Worm (Caenorhabditis elegans) whole organism, mixed stage, embryonic: ENCODE data around the gene ZK550.6.

ENCODE experiments used
- M03D4.4 ChIP-seq: sonication (generic microtip); optimal IDR thresholded peaks from 2 replicates; lab custom pipeline; 2017; ENCODE audit warnings: mild to moderate bottlenecking, missing genetic modification characterization, missing compliant biosample characterization
- bed-3 ChIP-seq: fragments of 200-800 bp; sonication (Bioruptor generic); optimal IDR thresholded peaks from 3 replicates; lab custom pipeline; 2018; ENCODE audit warnings: mild to moderate bottlenecking, missing genetic modification characterization, moderate library complexity, missing compliant biosample characterization
- blmp-1 ChIP-seq: fragments of 150-350 bp; optimal IDR thresholded peaks from 2 replicates; lab custom pipeline; 2014; ENCODE audit warnings: missing biosample characterization, missing genetic modification characterization
- ceh-39 ChIP-seq: fragments of 150-350 bp; optimal IDR thresholded peaks from 2 replicates; lab custom pipeline; 2014; ENCODE audit warnings: missing biosample characterization, missing genetic modification characterization
- ceh-83 ChIP-seq: fragments of 200-800 bp; sonication (Bioruptor generic); optimal IDR thresholded peaks from 2 replicates; lab custom pipeline; 2018; ENCODE audit warnings: mild to moderate bottlenecking, missing genetic modification characterization, missing compliant biosample characterization
- ces-1 ChIP-seq: fragments of 150-350 bp; optimal IDR thresholded peaks from 2 replicates; lab custom pipeline; 2014; ENCODE audit warnings: missing biosample characterization, missing genetic modification reagents, missing genetic modification characterization
- cnd-1 ChIP-seq: fragments of 200-800 bp; sonication (Bioruptor generic); optimal IDR thresholded peaks from 2 replicates; lab custom pipeline; 2018; ENCODE audit warnings: mild to moderate bottlenecking, missing genetic modification characterization, missing compliant biosample characterization
- drap-1 ChIP-seq: fragments of 200-800 bp; sonication (Bioruptor generic); optimal IDR thresholded peaks from 3 replicates; lab custom pipeline; 2018; ENCODE audit warnings: mild to moderate bottlenecking, missing genetic modification characterization, missing compliant biosample characterization
- elt-1 ChIP-seq: sonication (generic microtip); optimal IDR thresholded peaks from 2 replicates; lab custom pipeline; 2017; ENCODE audit warnings: missing genetic modification characterization, mild to moderate bottlenecking, missing compliant biosample characterization, antibody characterized with exemption, moderate library complexity, borderline replicate concordance; ENCODE audit not compliant: insufficient read depth
- flh-1 ChIP-seq: fragments of 200-800 bp; sonication (Bioruptor generic); optimal IDR thresholded peaks from 2 replicates; lab custom pipeline; 2018; ENCODE audit warnings: mild to moderate bottlenecking, missing genetic modification characterization, moderate library complexity, missing compliant biosample characterization
- ham-2 ChIP-seq: fragments of 200-800 bp; sonication (Bioruptor generic); optimal IDR thresholded peaks from 2 replicates; lab custom pipeline; 2018; ENCODE audit warnings: mild to moderate bottlenecking, missing genetic modification characterization, missing compliant biosample characterization
- hlh-1 ChIP-seq: fragments of 150-350 bp; optimal IDR thresholded peaks from 2 replicates; lab custom pipeline; 2014; ENCODE audit warnings: missing biosample characterization, missing genetic modification reagents, missing genetic modification characterization
- lin-13 ChIP-seq: fragments of 150-350 bp; optimal IDR thresholded peaks from 2 replicates; lab custom pipeline; 2014; ENCODE audit warnings: missing biosample characterization, missing genetic modification characterization
- lin-32 ChIP-seq: fragments of 200-800 bp; sonication (Bioruptor generic); optimal IDR thresholded peaks from 2 replicates; lab custom pipeline; 2018; ENCODE audit warnings: mild to moderate bottlenecking, missing genetic modification characterization, missing compliant biosample characterization
- lsy-2 ChIP-seq: fragments of 150-350 bp; optimal IDR thresholded peaks from 2 replicates; lab custom pipeline; 2014; ENCODE audit warnings: missing biosample characterization, missing genetic modification characterization
- mab-5 ChIP-seq: fragments of 150-350 bp; optimal IDR thresholded peaks from 2 replicates; lab custom pipeline; 2014; ENCODE audit warnings: missing biosample characterization, missing genetic modification characterization
- mls-2 ChIP-seq: sonication (generic microtip); optimal IDR thresholded peaks from 2 replicates; lab custom pipeline; 2016; ENCODE audit warnings: mild to moderate bottlenecking, missing genetic modification characterization, moderate library complexity, missing compliant biosample characterization
- nhr-12 ChIP-seq: fragments of 150-350 bp; optimal IDR thresholded peaks from 2 replicates; lab custom pipeline; 2014; ENCODE audit warnings: missing biosample characterization, missing genetic modification characterization
- nhr-2 ChIP-seq: fragments of 150-350 bp; optimal IDR thresholded peaks from 2 replicates; lab custom pipeline; 2014; ENCODE audit warnings: missing biosample characterization, missing genetic modification characterization
- nhr-237 ChIP-seq: fragments of 150-350 bp; optimal IDR thresholded peaks from 2 replicates; lab custom pipeline; 2014; ENCODE audit warnings: missing biosample characterization, missing genetic modification characterization
- nhr-28 ChIP-seq: fragments of 150-350 bp; optimal IDR thresholded peaks from 2 replicates; lab custom pipeline; 2014; ENCODE audit warnings: missing biosample characterization, missing genetic modification characterization
- nhr-76 ChIP-seq: sonication (generic microtip); optimal IDR thresholded peaks from 2 replicates; lab custom pipeline; 2017; ENCODE audit warnings: missing biosample characterization, missing genetic modification characterization
- pha-4 ChIP-seq: fragments of 150-350 bp; optimal IDR thresholded peaks from 2 replicates; lab custom pipeline; 2018; ENCODE audit warnings: missing biosample characterization, missing genetic modification reagents, missing genetic modification characterization
- sem-2 ChIP-seq: fragments of 200-800 bp; sonication (Bioruptor generic); optimal IDR thresholded peaks from 2 replicates; lab custom pipeline; 2018; ENCODE audit warnings: mild to moderate bottlenecking, missing genetic modification characterization, missing compliant biosample characterization
- snpc-4 ChIP-seq: fragments of 150-350 bp; optimal IDR thresholded peaks from 2 replicates; lab custom pipeline; 2014; ENCODE audit warnings: missing biosample characterization, missing genetic modification characterization
- sptf-1 ChIP-seq: sonication (generic microtip); optimal IDR thresholded peaks from 2 replicates; lab custom pipeline; 2017; ENCODE audit warnings: mild to moderate bottlenecking, missing genetic modification characterization, moderate library complexity, missing compliant biosample characterization
- tbx-8 ChIP-seq: fragments of 200-800 bp; sonication (Bioruptor generic); optimal IDR thresholded peaks from 2 replicates; lab custom pipeline; 2018; ENCODE audit warnings: mild to moderate bottlenecking, missing genetic modification characterization, moderate library complexity, missing compliant biosample characterization
- unc-39 ChIP-seq: fragments of 150-350 bp; optimal IDR thresholded peaks from 2 replicates; lab custom pipeline; 2014; ENCODE audit warnings: missing biosample characterization, missing genetic modification characterization
- unc-62 ChIP-seq: fragments of 150-350 bp; optimal IDR thresholded peaks from 2 replicates; lab custom pipeline; 2014; ENCODE audit warnings: missing biosample characterization, missing genetic modification reagents, missing genetic modification characterization
- zip-8 ChIP-seq: fragments of 150-350 bp; optimal IDR thresholded peaks from 2 replicates; lab custom pipeline; 2014; ENCODE audit warnings: missing biosample characterization, missing genetic modification characterization

ZK550.6 gene

DNA sequence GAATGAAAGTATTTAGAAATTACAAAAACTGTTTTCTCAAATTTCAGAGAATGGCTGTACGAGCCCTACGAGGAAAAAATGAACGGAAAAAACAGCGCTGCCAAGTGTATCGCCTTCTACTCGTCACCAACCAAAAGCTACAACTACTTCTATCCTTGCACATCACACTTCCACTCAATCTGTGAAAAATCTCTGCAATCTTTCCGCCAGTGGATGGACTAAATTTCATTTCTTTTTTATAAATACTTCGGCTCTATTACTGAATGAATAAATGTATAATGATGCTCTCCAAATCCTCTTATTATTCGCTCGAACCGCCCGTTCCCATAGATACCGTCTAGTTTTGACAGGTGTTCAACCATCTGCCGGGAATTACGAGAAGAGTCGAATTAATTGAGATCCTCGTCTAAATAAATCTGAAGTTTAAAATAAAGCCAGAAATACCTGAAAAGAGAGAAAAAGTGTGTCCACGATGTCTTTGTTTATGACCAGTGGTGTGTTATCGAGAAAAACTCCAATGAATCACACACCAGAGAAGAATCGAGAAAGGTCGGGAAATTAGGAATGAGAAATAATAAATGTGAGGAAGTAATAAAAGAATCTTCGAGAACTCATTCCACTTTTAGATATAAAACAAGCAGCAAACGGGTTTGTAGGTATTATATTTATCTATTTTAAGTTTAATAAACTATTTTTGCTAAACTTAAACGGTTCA is 15.3 kb upstream of the ZK550.6 start:
- peak; percentile 75 for TF ChIP-seq cnd-1 (tag; lab: Kevin White, UChicago)
- TF ChIP-seq hlh-1, result no peak

DNA sequence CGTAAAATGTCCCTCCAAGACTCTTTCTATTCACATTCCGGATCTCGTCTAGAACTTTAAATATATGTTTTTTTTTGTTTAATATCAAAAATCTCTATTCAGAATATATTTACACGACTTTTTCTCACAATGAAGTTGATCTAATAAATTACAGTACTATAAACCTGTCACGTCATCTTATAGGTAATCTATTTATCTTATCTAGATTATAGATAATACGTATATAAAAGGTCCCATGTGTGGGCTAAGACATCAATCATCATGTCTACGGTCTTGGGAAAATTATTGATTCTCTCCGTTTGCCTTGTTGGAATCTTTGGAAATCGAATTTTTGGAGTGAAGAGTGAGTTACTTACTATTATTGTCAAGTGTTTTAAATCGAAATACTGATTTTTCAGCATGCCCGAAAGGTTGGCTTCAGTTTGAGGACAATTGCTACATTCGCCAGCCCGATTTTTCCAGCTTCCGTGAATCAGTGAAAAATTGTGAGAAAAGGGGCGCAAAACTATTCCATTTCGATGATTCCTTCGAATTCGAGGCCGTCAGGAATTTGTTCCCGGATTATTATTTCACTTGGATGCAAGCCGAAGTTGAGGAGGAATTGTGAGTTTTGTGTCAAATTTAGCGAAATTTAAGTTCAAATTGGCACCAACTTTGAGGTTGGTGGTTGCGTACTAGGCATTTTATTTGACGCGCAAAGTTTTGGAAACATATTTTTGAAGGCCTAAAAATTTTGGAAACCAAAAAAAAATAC is 14.6 kb upstream of the ZK550.6 start, which contains the start of gene clec-196:
TSS of gene clec-196 (plus strand) at position 252 of the 754 bp plus-strand sequence.
- TF ChIP-seq pha-4 (tag; lab: Kevin White, UChicago), result no peak
- no peak for TF ChIP-seq M03D4.4
- TF ChIP-seq nhr-12 (tag; lab: Kevin White, UChicago), result no peak
- no peak for TF ChIP-seq ces-1 (GFP tag; lab: Kevin White, UChicago)
- peak; percentile 51 for TF ChIP-seq nhr-2
- TF ChIP-seq unc-62 (GFP tag; lab: Kevin White, UChicago), result peak; percentile 81
- peak; percentile 3 for TF ChIP-seq ceh-39 (tag; lab: Kevin White, UChicago)
- TF ChIP-seq lsy-2, result no peak
- TF ChIP-seq zip-8 (tag; lab: Kevin White, UChicago), result no peak
- no peak for TF ChIP-seq ceh-83 (GFP tag; lab: Kevin White, UChicago)
- peak; percentile 92 for TF ChIP-seq elt-1 (tag; lab: Kevin White, UChicago)
- no peak for TF ChIP-seq bed-3 (GFP tag; lab: Kevin White, UChicago)
- TF ChIP-seq nhr-28 (tag; lab: Kevin White, UChicago), result no peak
- TF ChIP-seq, all 35 proteins: peak for 4

DNA sequence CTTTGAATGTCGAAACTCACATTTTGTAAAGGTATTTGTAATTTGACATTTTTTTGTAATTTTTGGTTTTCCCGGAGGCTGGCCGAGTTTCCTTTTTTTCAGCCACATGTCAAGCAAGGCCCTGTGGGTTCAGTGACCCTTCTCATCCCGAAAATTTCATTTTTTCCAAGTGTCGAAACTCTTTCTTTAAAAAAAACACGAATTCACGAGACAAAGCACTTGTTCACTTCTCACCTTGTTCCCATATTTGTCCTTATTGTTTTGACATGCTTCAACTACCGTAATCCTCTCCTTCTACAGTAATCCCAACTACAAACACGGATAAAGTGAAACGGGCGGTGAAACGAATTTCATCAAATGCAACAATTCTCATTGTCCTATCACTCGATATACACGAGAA is 13.0 kb upstream of the ZK550.6 start, which contains the start of gene lhfp-4:
TSS of gene lhfp-4 (plus strand) at position 301 of the 400 bp plus-strand sequence.
- TF ChIP-seq bed-3 (GFP tag; lab: Kevin White, UChicago) (no peak), sem-2 (GFP tag; lab: Kevin White, UChicago) (no peak), unc-39 (no peak), cnd-1 (tag; lab: Kevin White, UChicago) (no peak), drap-1 (no peak)

DNA sequence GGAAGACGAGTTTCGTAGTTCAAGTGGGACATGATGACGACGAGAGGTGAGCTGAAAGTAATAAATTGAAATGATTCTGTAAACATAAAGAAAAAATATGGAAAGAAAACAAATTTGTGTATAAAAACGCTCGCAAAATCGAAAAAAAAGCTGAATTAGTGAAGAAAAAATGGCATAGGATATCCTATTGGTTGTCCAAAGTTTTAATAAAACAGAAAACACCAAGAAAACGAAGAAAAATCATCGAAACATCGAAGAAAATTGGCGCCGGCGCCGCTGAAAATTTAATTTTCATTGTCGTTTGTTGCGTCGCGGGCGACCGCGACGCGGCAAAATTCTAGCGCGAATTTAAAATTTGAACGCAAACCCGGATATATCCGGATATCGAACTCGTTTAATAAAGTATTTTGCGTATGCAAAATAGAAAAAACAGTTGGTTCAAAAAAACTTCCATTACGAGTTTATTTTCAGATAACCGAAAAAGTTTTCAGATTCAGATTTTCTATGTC is 11.4 kb upstream of the ZK550.6 start, which contains the start of gene gln-5:
TSS of gene gln-5 (minus strand) at position 51 of the 509 bp plus-strand sequence.
- TF ChIP-seq flh-1, result no peak
- no peak for TF ChIP-seq mls-2 (tag; lab: Kevin White, UChicago)
- TF ChIP-seq sptf-1 (tag; lab: Kevin White, UChicago), result no peak
- TF ChIP-seq ham-2, result no peak
- no peak for TF ChIP-seq nhr-2
- TF ChIP-seq nhr-76 (tag; lab: Kevin White, UChicago), result no peak
- no peak for TF ChIP-seq nhr-12 (tag; lab: Kevin White, UChicago)

ce11 chrIV:17269702-17270101 is 7.4 kb upstream of the ZK550.6 start:
- TF ChIP-seq lin-13 (tag; lab: Kevin White, UChicago) (no peak), nhr-2 (peak; percentile 80), zip-8 (tag; lab: Kevin White, UChicago) (no peak), snpc-4 (no peak), flh-1 (no peak), bed-3 (GFP tag; lab: Kevin White, UChicago) (no peak), blmp-1 (tag; lab: Kevin White, UChicago) (no peak), unc-62 (GFP tag; lab: Kevin White, UChicago) (peak; percentile 99), tbx-8 (GFP tag; lab: Kevin White, UChicago) (no peak), lin-32 (GFP tag; lab: Kevin White, UChicago) (no peak), nhr-237 (tag; lab: Kevin White, UChicago) (no peak), hlh-1 (peak; percentile 66), lsy-2 (no peak), mab-5 (tag; lab: Kevin White, UChicago) (peak; percentile 44), pha-4 (tag; lab: Kevin White, UChicago) (no peak)
